Fruit fly (Drosophila melanogaster) whole organism, embryonic: ENCODE measurements around the gene CG1622.

ENCODE experiments used
- Asciz ChIP-seq: fragments of 200-800 bp; sonication (Bioruptor generic); optimal IDR thresholded peaks from 2 replicates; lab custom pipeline; 2017; ENCODE audit warnings: missing biosample characterization, mild to moderate bottlenecking, missing genetic modification characterization, missing genetic modification reagents
- CG10565 ChIP-seq: fragments of 200-800 bp; sonication (Bioruptor generic); optimal IDR thresholded peaks from 3 replicates; lab custom pipeline; 2016; ENCODE audit warnings: missing biosample characterization, mild to moderate bottlenecking, missing genetic modification characterization
- CG11247 ChIP-seq: fragments of 200-800 bp; sonication (Bioruptor generic); IDR thresholded peaks from 2 replicates; pipeline ENCODE4 v1.3.6; 2022; ENCODE audit warnings: missing biosample characterization, missing genetic modification characterization
- CG13123 ChIP-seq: fragments of 200-800 bp; sonication (Bioruptor generic); optimal IDR thresholded peaks from 2 replicates; lab custom pipeline; 2016; ENCODE audit warnings: missing biosample characterization, missing genetic modification characterization
- CG13775 ChIP-seq: fragments of 200-800 bp; sonication (Bioruptor generic); optimal IDR thresholded peaks from 3 replicates; lab custom pipeline; 2017; ENCODE audit warnings: missing biosample characterization, mild to moderate bottlenecking, missing genetic modification characterization
- CG1529 ChIP-seq: fragments of 200-800 bp; sonication (Bioruptor generic); optimal IDR thresholded peaks from 3 replicates; lab custom pipeline; 2018; ENCODE audit warnings: missing biosample characterization, missing genetic modification characterization
- CG1603 ChIP-seq: fragments of 200-800 bp; sonication (Bioruptor generic); optimal IDR thresholded peaks from 2 replicates; lab custom pipeline; 2019; ENCODE audit warnings: missing biosample characterization, mild to moderate bottlenecking, missing genetic modification characterization, moderate library complexity
- CG17328 ChIP-seq: fragments of 200-800 bp; sonication (Bioruptor generic); IDR thresholded peaks from 2 replicates; pipeline ENCODE4 v1.3.6; 2022; ENCODE audit warnings: missing biosample characterization, missing genetic modification characterization
- CG17568 ChIP-seq: fragments of 200-800 bp; sonication (Bioruptor generic); optimal IDR thresholded peaks from 2 replicates; lab custom pipeline; 2018; ENCODE audit warnings: missing biosample characterization, mild to moderate bottlenecking, missing genetic modification characterization, moderate library complexity
- CG30431 ChIP-seq: fragments of 200-800 bp; sonication (Bioruptor generic); optimal IDR thresholded peaks from 2 replicates; lab custom pipeline; 2017; ENCODE audit warnings: missing biosample characterization, missing genetic modification characterization
- CG31224 ChIP-seq: fragments of 200-800 bp; sonication (Bioruptor generic); IDR thresholded peaks from 2 replicates; pipeline ENCODE4 v1.3.6; 2022; ENCODE audit warnings: missing biosample characterization, missing genetic modification characterization
- CG3163 ChIP-seq: fragments of 200-800 bp; sonication (Bioruptor generic); optimal IDR thresholded peaks from 3 replicates; lab custom pipeline; 2016; ENCODE audit warnings: missing biosample characterization, missing genetic modification characterization
- CG32772 ChIP-seq: fragments of 200-800 bp; sonication (Bioruptor generic); IDR thresholded peaks from 2 replicates; pipeline ENCODE4 v1.3.6; 2022; ENCODE audit warnings: missing biosample characterization, missing genetic modification characterization
- CG3407 ChIP-seq: fragments of 200-800 bp; sonication (Bioruptor generic); optimal IDR thresholded peaks from 2 replicates; lab custom pipeline; 2018; ENCODE audit warnings: missing biosample characterization, mild to moderate bottlenecking, missing genetic modification characterization
- CG4282 ChIP-seq: fragments of 200-800 bp; sonication (Bioruptor generic); optimal IDR thresholded peaks from 2 replicates; lab custom pipeline; 2016; ENCODE audit warnings: missing biosample characterization, missing genetic modification characterization
- CG5245 ChIP-seq: fragments of 200-800 bp; sonication (Bioruptor generic); optimal IDR thresholded peaks from 3 replicates; lab custom pipeline; 2016; ENCODE audit warnings: missing biosample characterization, missing genetic modification characterization
- CG6765 ChIP-seq: fragments of 200-800 bp; sonication (Bioruptor generic); optimal IDR thresholded peaks from 3 replicates; lab custom pipeline; 2017; ENCODE audit warnings: missing biosample characterization, mild to moderate bottlenecking, missing genetic modification characterization
- CG8281 ChIP-seq: fragments of 200-800 bp; sonication (Bioruptor generic); optimal IDR thresholded peaks from 2 replicates; lab custom pipeline; 2018; ENCODE audit warnings: missing biosample characterization, mild to moderate bottlenecking, missing genetic modification characterization, moderate library complexity
- CG9727 ChIP-seq: fragments of 200-800 bp; sonication (Bioruptor generic); optimal IDR thresholded peaks from 3 replicates; lab custom pipeline; 2017; ENCODE audit warnings: missing biosample characterization, mild to moderate bottlenecking, missing genetic modification characterization
- Dp ChIP-seq: fragments of 200-800 bp; sonication (Bioruptor generic); optimal IDR thresholded peaks from 2 replicates; lab custom pipeline; 2018; ENCODE audit warnings: missing biosample characterization, mild to moderate bottlenecking, missing genetic modification characterization, moderate library complexity
- Gug ChIP-seq: fragments of 200-800 bp; sonication (Bioruptor generic); IDR thresholded peaks from 4 replicates; pipeline ENCODE4 v1.3.6; 2022; ENCODE audit warnings: missing biosample characterization, missing genetic modification characterization
- NC2β ChIP-seq: fragments of 200-800 bp; sonication (Bioruptor generic); optimal IDR thresholded peaks from 2 replicates; lab custom pipeline; 2016; ENCODE audit warnings: missing biosample characterization, missing genetic modification characterization
- Opbp ChIP-seq: fragments of 200-800 bp; sonication (Bioruptor generic); IDR thresholded peaks from 3 replicates; pipeline ENCODE4 v1.3.6; 2022; ENCODE audit warnings: missing biosample characterization, missing genetic modification characterization; ENCODE audit not compliant: partially characterized antibody
- Sox102F ChIP-seq: fragments of 200-800 bp; sonication (Bioruptor generic); optimal IDR thresholded peaks from 2 replicates; lab custom pipeline; 2018; ENCODE audit warnings: missing biosample characterization, mild to moderate bottlenecking, missing genetic modification characterization, moderate library complexity
- Sry-β ChIP-seq: fragments of 200-800 bp; sonication (Bioruptor generic); optimal IDR thresholded peaks from 2 replicates; lab custom pipeline; 2018; ENCODE audit warnings: missing biosample characterization, mild to moderate bottlenecking, missing genetic modification characterization, moderate library complexity
- YL-1 ChIP-seq: fragments of 200-800 bp; sonication (Bioruptor generic); optimal IDR thresholded peaks from 3 replicates; lab custom pipeline; 2017; ENCODE audit warnings: missing biosample characterization, mild to moderate bottlenecking, missing genetic modification characterization
- abd-A ChIP-seq: fragments of 200-800 bp; sonication (Bioruptor generic); optimal IDR thresholded peaks from 3 replicates; lab custom pipeline; 2019; ENCODE audit warnings: missing biosample characterization, mild to moderate bottlenecking, missing genetic modification characterization, moderate library complexity
- ac ChIP-seq: fragments of 200-800 bp; sonication (Bioruptor generic); optimal IDR thresholded peaks from 3 replicates; lab custom pipeline; 2017; ENCODE audit warnings: missing biosample characterization, mild to moderate bottlenecking, missing genetic modification characterization
- az2 ChIP-seq: fragments of 200-800 bp; sonication (Bioruptor generic); optimal IDR thresholded peaks from 3 replicates; lab custom pipeline; 2016; ENCODE audit warnings: missing biosample characterization, missing genetic modification characterization
- chn ChIP-seq: fragments of 200-800 bp; sonication (Bioruptor generic); optimal IDR thresholded peaks from 2 replicates; lab custom pipeline; 2016; ENCODE audit warnings: missing biosample characterization, missing genetic modification characterization
- corto ChIP-seq: fragments of 200-800 bp; sonication (Bioruptor generic); optimal IDR thresholded peaks from 2 replicates; lab custom pipeline; 2016; ENCODE audit warnings: missing biosample characterization, mild to moderate bottlenecking, missing genetic modification characterization, moderate library complexity
- cwo ChIP-seq: fragments of 200-800 bp; sonication (Bioruptor generic); optimal IDR thresholded peaks from 3 replicates; lab custom pipeline; 2017; ENCODE audit warnings: missing biosample characterization, missing genetic modification characterization, mild to moderate bottlenecking, moderate library complexity, missing genetic modification reagents
- emc ChIP-seq: fragments of 200-800 bp; sonication (Bioruptor generic); optimal IDR thresholded peaks from 2 replicates; lab custom pipeline; 2016; ENCODE audit warnings: missing biosample characterization, missing genetic modification characterization
- fd102C ChIP-seq: fragments of 200-800 bp; sonication (Bioruptor generic); optimal IDR thresholded peaks from 2 replicates; lab custom pipeline; 2018; ENCODE audit warnings: missing biosample characterization, mild to moderate bottlenecking, missing genetic modification characterization, moderate library complexity
- gce ChIP-seq: fragments of 200-800 bp; sonication (Bioruptor generic); IDR thresholded peaks from 3 replicates; pipeline ENCODE4 v1.3.6; 2022; ENCODE audit warnings: missing biosample characterization, missing genetic modification characterization
- grau ChIP-seq: fragments of 200-800 bp; optimal IDR thresholded peaks from 3 replicates; lab custom pipeline; 2019; ENCODE audit warnings: missing biosample characterization, mild to moderate bottlenecking, missing genetic modification characterization, moderate library complexity
- jigr1 ChIP-seq: fragments of 200-800 bp; sonication (Bioruptor generic); IDR thresholded peaks from 3 replicates; pipeline ENCODE4 v1.3.6; 2022; ENCODE audit warnings: missing biosample characterization, missing genetic modification characterization
- knrl ChIP-seq: fragments of 200-800 bp; sonication (Bioruptor generic); IDR thresholded peaks from 3 replicates; pipeline ENCODE4 v1.3.6; 2022; ENCODE audit warnings: missing biosample characterization, missing genetic modification characterization; ENCODE audit not compliant: partially characterized antibody
- mld ChIP-seq: fragments of 200-800 bp; sonication (Bioruptor generic); IDR thresholded peaks from 3 replicates; pipeline ENCODE4 v1.3.6; 2022; ENCODE audit warnings: missing biosample characterization, missing genetic modification characterization; ENCODE audit not compliant: partially characterized antibody
- nom ChIP-seq: fragments of 200-800 bp; sonication (Bioruptor generic); optimal IDR thresholded peaks from 2 replicates; lab custom pipeline; 2017; ENCODE audit warnings: missing biosample characterization, missing genetic modification characterization, mild to moderate bottlenecking, moderate library complexity, missing genetic modification reagents
- odd ChIP-seq: fragments of 200-800 bp; sonication (Bioruptor generic); optimal IDR thresholded peaks from 2 replicates; lab custom pipeline; 2017; ENCODE audit warnings: missing biosample characterization, mild to moderate bottlenecking, missing genetic modification characterization
- pb ChIP-seq: fragments of 200-800 bp; sonication (Bioruptor generic); optimal IDR thresholded peaks from 3 replicates; lab custom pipeline; 2016; ENCODE audit warnings: missing biosample characterization, missing genetic modification characterization
- pnt ChIP-seq: fragments of 200-800 bp; sonication (Bioruptor generic); optimal IDR thresholded peaks from 3 replicates; lab custom pipeline; 2016; ENCODE audit warnings: missing biosample characterization, missing genetic modification characterization
- scrt ChIP-seq: fragments of 200-800 bp; sonication (Bioruptor generic); optimal IDR thresholded peaks from 2 replicates; lab custom pipeline; 2018; ENCODE audit warnings: missing biosample characterization, mild to moderate bottlenecking, missing genetic modification characterization, moderate library complexity
- sd ChIP-seq: fragments of 200-800 bp; sonication (Bioruptor generic); optimal IDR thresholded peaks from 3 replicates; lab custom pipeline; 2018; ENCODE audit warnings: missing biosample characterization, mild to moderate bottlenecking, missing genetic modification characterization, moderate library complexity
- sisA ChIP-seq: fragments of 200-800 bp; sonication (Bioruptor generic); IDR thresholded peaks from 2 replicates; pipeline ENCODE4 v1.3.6; 2022; ENCODE audit warnings: missing biosample characterization, missing genetic modification characterization
- slbo ChIP-seq: fragments of 200-800 bp; sonication (Bioruptor generic); IDR thresholded peaks from 2 replicates; pipeline ENCODE4 v1.3.6; 2022; ENCODE audit warnings: missing biosample characterization, missing genetic modification characterization
- sr ChIP-seq: fragments of 200-800 bp; sonication (Bioruptor generic); IDR thresholded peaks from 3 replicates; pipeline ENCODE4 v1.3.6; 2022; ENCODE audit warnings: missing biosample characterization, missing genetic modification characterization
- stc ChIP-seq: fragments of 200-800 bp; sonication (Bioruptor generic); IDR thresholded peaks from 2 replicates; pipeline ENCODE4 v1.3.6; 2022; ENCODE audit warnings: missing biosample characterization, missing genetic modification characterization
- sug ChIP-seq: fragments of 200-800 bp; optimal IDR thresholded peaks from 2 replicates; lab custom pipeline; 2019; ENCODE audit warnings: missing biosample characterization, mild to moderate bottlenecking, missing genetic modification characterization, moderate library complexity

CG1622 gene

dm6 chrX:13323114-13323513 lies 26.2 kb downstream of the CG1622 start (continued):
- TF ChIP-seq jigr1 (GFP tag; lab: Robert Waterston, UW), result no peak; the same call in 2 of the 3 replicates
- TF ChIP-seq CG5245 (GFP tag; lab: Kevin White, UChicago), result peak; percentile 35
- peak; percentile 65 for TF ChIP-seq az2
- no peak for TF ChIP-seq CG4282 (GFP tag; lab: Kevin White, UChicago)
- peak; percentile 45 for TF ChIP-seq pnt
- TF ChIP-seq YL-1 (GFP tag; lab: Kevin White, UChicago), result no peak
- TF ChIP-seq ac (GFP tag; lab: Kevin White, UChicago), result no peak
- TF ChIP-seq corto (GFP tag; lab: Kevin White, UChicago), result peak; percentile 45
- peak; percentile 24 for TF ChIP-seq pb
- no peak for TF ChIP-seq CG17568 (GFP tag; lab: Kevin White, UChicago)
- TF ChIP-seq Opbp (GFP tag; lab: Robert Waterston, UW), result no peak
- TF ChIP-seq emc (GFP tag; lab: Kevin White, UChicago), result peak; percentile 44
- peak; percentile 19 for TF ChIP-seq CG30431 (GFP tag; lab: Kevin White, UChicago)
- 0 out of 2 replicates have a peak, but pooled peaks have one; percentile 24 for TF ChIP-seq CG17328 (GFP tag; lab: Robert Waterston, UW)
- TF ChIP-seq sd, result no peak
- TF ChIP-seq CG13775 (GFP tag; lab: Kevin White, UChicago), result peak; percentile 66
- peak; percentile 58 for TF ChIP-seq NC2β
- TF ChIP-seq sr (GFP tag; lab: Robert Waterston, UW), result no peak
- no peak for TF ChIP-seq Dp (GFP tag; lab: Kevin White, UChicago)
- peak; percentile 59 for TF ChIP-seq CG9727 (GFP tag; lab: Kevin White, UChicago)
- no peak for TF ChIP-seq CG1603 (tag; lab: Kevin White, UChicago)
- no peak for TF ChIP-seq Sry-β (GFP tag; lab: Kevin White, UChicago)
- no peak for TF ChIP-seq abd-A (tag; lab: Kevin White, UChicago)
- peak; percentile 43 for TF ChIP-seq CG3163 (GFP tag; lab: Kevin White, UChicago)
- peak; percentile 19 for TF ChIP-seq CG3407 (GFP tag; lab: Kevin White, UChicago)
- no peak for TF ChIP-seq sug
- TF ChIP-seq CG1529 (GFP tag; lab: Kevin White, UChicago), result peak; percentile 1
- peak; percentile 65 for TF ChIP-seq chn (GFP tag; lab: Kevin White, UChicago)
- peak; percentile 12 for TF ChIP-seq odd (GFP tag; lab: Kevin White, UChicago)
- TF ChIP-seq CG32772 (GFP tag; lab: Robert Waterston, UW), result peak; percentile 49
- 0 out of 4 replicates have a peak, but pooled peaks have one; percentile 26 for TF ChIP-seq Gug (GFP tag; lab: Robert Waterston, UW)
- TF ChIP-seq CG6765, result no peak
- no peak for TF ChIP-seq cwo (GFP tag; lab: Kevin White, UChicago)
- 0 out of 2 replicates have a peak, but pooled peaks have one; percentile 21 for TF ChIP-seq CG31224 (GFP tag; lab: Robert Waterston, UW)
- TF ChIP-seq grau (tag; lab: Kevin White, UChicago), result peak; percentile 74
- peak; percentile 55 for TF ChIP-seq stc (GFP tag; lab: Robert Waterston, UW)
- TF ChIP-seq Asciz (GFP tag; lab: Kevin White, UChicago), result peak; percentile 52
- peak; percentile 53 for TF ChIP-seq scrt (GFP tag; lab: Kevin White, UChicago)
- TF ChIP-seq slbo (GFP tag; lab: Robert Waterston, UW), result peak; percentile 70
- TF ChIP-seq CG13123 (GFP tag; lab: Kevin White, UChicago), result peak; percentile 36
- no peak for TF ChIP-seq knrl (GFP tag; lab: Robert Waterston, UW)
- no peak for TF ChIP-seq mld
- TF ChIP-seq Sox102F (GFP tag; lab: Kevin White, UChicago), result peak; percentile 82
- no peak for TF ChIP-seq nom (GFP tag; lab: Kevin White, UChicago)
- TF ChIP-seq CG8281 (tag; lab: Kevin White, UChicago), result no peak
- TF ChIP-seq CG11247 (GFP tag; lab: Robert Waterston, UW), result no peak
- no peak for TF ChIP-seq fd102C (GFP tag; lab: Kevin White, UChicago)
- no peak for TF ChIP-seq gce
- peak; percentile 67 for TF ChIP-seq sisA (GFP tag; lab: Robert Waterston, UW)
- TF ChIP-seq CG10565 (GFP tag; lab: Kevin White, UChicago), result no peak
